Fruit fly (Drosophila melanogaster) whole organism, embryonic: Measurements from ENCODE around the gene CG10365.

ENCODE experiments used
- Atf-2 ChIP-seq: fragments of 200-800 bp; sonication (Bioruptor generic); optimal IDR thresholded peaks from 2 replicates; lab custom pipeline; 2016; ENCODE audit warnings: missing biosample characterization, missing genetic modification characterization
- Atf3 ChIP-seq: fragments of 200-800 bp; sonication (Bioruptor generic); optimal IDR thresholded peaks from 3 replicates; lab custom pipeline; 2016; ENCODE audit warnings: missing biosample characterization, missing genetic modification characterization
- B-H2 ChIP-seq: fragments of 200-800 bp; sonication (Bioruptor generic); optimal IDR thresholded peaks from 2 replicates; lab custom pipeline; 2018; ENCODE audit warnings: missing biosample characterization, mild to moderate bottlenecking, missing genetic modification characterization
- CG1024 ChIP-seq: fragments of 200-800 bp; sonication (Bioruptor generic); IDR thresholded peaks from 2 replicates; pipeline ENCODE4 v1.3.6; 2022; ENCODE audit warnings: missing biosample characterization, missing genetic modification characterization
- CG11504 ChIP-seq: fragments of 200-800 bp; sonication (Bioruptor generic); optimal IDR thresholded peaks from 3 replicates; lab custom pipeline; 2019; ENCODE audit warnings: missing biosample characterization, mild to moderate bottlenecking, missing genetic modification characterization, moderate library complexity
- CG13424 ChIP-seq: fragments of 200-800 bp; sonication (Bioruptor generic); optimal IDR thresholded peaks from 2 replicates; lab custom pipeline; 2019; ENCODE audit warnings: missing biosample characterization, mild to moderate bottlenecking, missing genetic modification characterization, moderate library complexity
- CG15696 ChIP-seq: fragments of 200-800 bp; sonication (Bioruptor generic); optimal IDR thresholded peaks from 2 replicates; lab custom pipeline; 2019; ENCODE audit warnings: missing biosample characterization, mild to moderate bottlenecking, missing genetic modification characterization, moderate library complexity
- CG1602 ChIP-seq: fragments of 200-800 bp; sonication (Bioruptor generic); optimal IDR thresholded peaks from 3 replicates; lab custom pipeline; 2016; ENCODE audit warnings: missing biosample characterization, missing genetic modification characterization
- CG17361 ChIP-seq: fragments of 200-800 bp; sonication (Bioruptor generic); IDR thresholded peaks from 3 replicates; pipeline ENCODE4 v1.3.6; 2022; ENCODE audit warnings: missing biosample characterization, missing genetic modification characterization
- CG17802 ChIP-seq: fragments of 200-800 bp; sonication (Bioruptor generic); optimal IDR thresholded peaks from 2 replicates; lab custom pipeline; 2018; ENCODE audit warnings: missing biosample characterization, mild to moderate bottlenecking, missing genetic modification characterization, moderate library complexity
- CG17912 ChIP-seq: fragments of 200-800 bp; sonication (Bioruptor generic); optimal IDR thresholded peaks from 2 replicates; lab custom pipeline; 2018; ENCODE audit warnings: missing biosample characterization, mild to moderate bottlenecking, missing genetic modification characterization
- CG1792 ChIP-seq: fragments of 200-800 bp; sonication (Bioruptor generic); optimal IDR thresholded peaks from 2 replicates; lab custom pipeline; 2016; ENCODE audit warnings: missing biosample characterization, missing genetic modification characterization
- CG18599 ChIP-seq: fragments of 200-800 bp; sonication (Bioruptor generic); optimal IDR thresholded peaks from 3 replicates; lab custom pipeline; 2017; ENCODE audit warnings: missing biosample characterization, missing genetic modification characterization, mild to moderate bottlenecking, moderate library complexity, missing genetic modification reagents
- CG18764 ChIP-seq: fragments of 200-800 bp; sonication (Bioruptor generic); optimal IDR thresholded peaks from 3 replicates; lab custom pipeline; 2016; ENCODE audit warnings: missing biosample characterization, missing genetic modification characterization
- CG2678 ChIP-seq: fragments of 200-800 bp; sonication (Bioruptor generic); optimal IDR thresholded peaks from 3 replicates; lab custom pipeline; 2019; ENCODE audit warnings: missing biosample characterization, mild to moderate bottlenecking, missing genetic modification characterization, moderate library complexity
- CG3281 ChIP-seq: fragments of 200-800 bp; sonication (Bioruptor generic); optimal IDR thresholded peaks from 3 replicates; lab custom pipeline; 2017; ENCODE audit warnings: missing biosample characterization, mild to moderate bottlenecking, missing genetic modification characterization
- CG4617 ChIP-seq: fragments of 200-800 bp; sonication (Bioruptor generic); optimal IDR thresholded peaks from 3 replicates; lab custom pipeline; 2016; ENCODE audit warnings: missing biosample characterization, missing genetic modification characterization, borderline replicate concordance
- CG6175 ChIP-seq: fragments of 200-800 bp; sonication (Bioruptor generic); IDR thresholded peaks from 3 replicates; pipeline ENCODE4 v1.3.6; 2022; ENCODE audit warnings: missing biosample characterization, missing genetic modification characterization
- CG6272 ChIP-seq: fragments of 200-800 bp; sonication (Bioruptor generic); IDR thresholded peaks from 2 replicates; pipeline ENCODE4 v1.3.6; 2022; ENCODE audit warnings: missing biosample characterization, missing genetic modification characterization
- CG7556 ChIP-seq: fragments of 200-800 bp; sonication (Bioruptor generic); optimal IDR thresholded peaks from 2 replicates; lab custom pipeline; 2017; ENCODE audit warnings: missing biosample characterization, mild to moderate bottlenecking, missing genetic modification characterization
- CG9215 ChIP-seq: fragments of 200-800 bp; sonication (Bioruptor generic); IDR thresholded peaks from 2 replicates; pipeline ENCODE4 v1.3.6; 2022; ENCODE audit warnings: missing biosample characterization, missing genetic modification characterization
- Dad ChIP-seq: fragments of 200-800 bp; sonication (Bioruptor generic); optimal IDR thresholded peaks from 3 replicates; lab custom pipeline; 2016; ENCODE audit warnings: missing biosample characterization, missing genetic modification characterization
- E2f1 ChIP-seq: fragments of 200-800 bp; sonication (Bioruptor generic); IDR thresholded peaks from 2 replicates; pipeline ENCODE4 v1.3.6; 2022; ENCODE audit warnings: missing biosample characterization, missing genetic modification characterization
- H15 ChIP-seq: fragments of 200-800 bp; sonication (Bioruptor generic); IDR thresholded peaks from 3 replicates; pipeline ENCODE4 v1.3.6; 2022; ENCODE audit warnings: missing biosample characterization, missing genetic modification characterization
- HmgD ChIP-seq: fragments of 200-800 bp; sonication (Bioruptor generic); optimal IDR thresholded peaks from 3 replicates; lab custom pipeline; 2016; ENCODE audit warnings: missing biosample characterization, missing genetic modification characterization
- Hmr ChIP-seq: fragments of 200-800 bp; sonication (Bioruptor generic); optimal IDR thresholded peaks from 3 replicates; lab custom pipeline; 2017; ENCODE audit warnings: mild to moderate bottlenecking, missing biosample characterization, missing genetic modification reagents, missing genetic modification characterization
- Hr3 ChIP-seq: fragments of 200-800 bp; sonication (Bioruptor generic); optimal IDR thresholded peaks from 3 replicates; lab custom pipeline; 2016; ENCODE audit warnings: missing biosample characterization, missing genetic modification characterization
- Kr ChIP-seq: fragments of 200-800 bp; sonication (Bioruptor generic); optimal IDR thresholded peaks from 2 replicates; lab custom pipeline; 2017; ENCODE audit warnings: missing biosample characterization, mild to moderate bottlenecking, missing genetic modification characterization
- MTF-1 ChIP-seq: fragments of 200-800 bp; sonication (Bioruptor generic); optimal IDR thresholded peaks from 2 replicates; lab custom pipeline; 2018; ENCODE audit warnings: missing biosample characterization, mild to moderate bottlenecking, missing genetic modification characterization, borderline replicate concordance
- Myb ChIP-seq: fragments of 200-800 bp; sonication (Bioruptor generic); optimal IDR thresholded peaks from 2 replicates; lab custom pipeline; 2016; ENCODE audit warnings: missing biosample characterization, missing genetic modification characterization
- NfI ChIP-seq: fragments of 200-800 bp; sonication (Bioruptor generic); optimal IDR thresholded peaks from 3 replicates; lab custom pipeline; 2018; ENCODE audit warnings: missing biosample characterization, mild to moderate bottlenecking, missing genetic modification characterization, moderate library complexity
- Oaz ChIP-seq: fragments of 200-800 bp; sonication (Bioruptor generic); IDR thresholded peaks from 2 replicates; pipeline ENCODE4 v1.3.6; 2022; ENCODE audit warnings: missing biosample characterization, missing genetic modification characterization
- abd-A ChIP-seq: fragments of 200-800 bp; sonication (Bioruptor generic); optimal IDR thresholded peaks from 3 replicates; lab custom pipeline; 2019; ENCODE audit warnings: missing biosample characterization, mild to moderate bottlenecking, missing genetic modification characterization, moderate library complexity
- cg ChIP-seq: fragments of 200-800 bp; sonication (Bioruptor generic); optimal IDR thresholded peaks from 3 replicates; lab custom pipeline; 2019; ENCODE audit warnings: missing biosample characterization, mild to moderate bottlenecking, missing genetic modification characterization, moderate library complexity
- croc ChIP-seq: fragments of 200-800 bp; sonication (Bioruptor generic); conservative IDR thresholded peaks from 3 replicates; pipeline ENCODE4 v1.3.6; 2022; ENCODE audit warnings: missing biosample characterization, missing genetic modification characterization
- ewg ChIP-seq: fragments of 200-800 bp; sonication (Bioruptor generic); optimal IDR thresholded peaks from 3 replicates; lab custom pipeline; 2017; ENCODE audit warnings: mild to moderate bottlenecking, missing biosample characterization, missing genetic modification reagents, missing genetic modification characterization
- fd102C ChIP-seq: fragments of 200-800 bp; sonication (Bioruptor generic); optimal IDR thresholded peaks from 2 replicates; lab custom pipeline; 2018; ENCODE audit warnings: missing biosample characterization, mild to moderate bottlenecking, missing genetic modification characterization, moderate library complexity
- fd3F ChIP-seq: fragments of 200-800 bp; sonication (Bioruptor generic); optimal IDR thresholded peaks from 2 replicates; lab custom pipeline; 2018; ENCODE audit warnings: missing biosample characterization, mild to moderate bottlenecking, missing genetic modification characterization, moderate library complexity
- fd64A ChIP-seq: fragments of 200-800 bp; sonication (Bioruptor generic); optimal IDR thresholded peaks from 3 replicates; lab custom pipeline; 2018; ENCODE audit warnings: missing biosample characterization, mild to moderate bottlenecking, missing genetic modification characterization
- fd96Cb ChIP-seq: fragments of 200-800 bp; sonication (Bioruptor generic); optimal IDR thresholded peaks from 2 replicates; lab custom pipeline; 2018; ENCODE audit warnings: missing biosample characterization, mild to moderate bottlenecking, missing genetic modification characterization, moderate library complexity
- fru ChIP-seq: fragments of >200 bp; optimal IDR thresholded peaks from 2 replicates; lab custom pipeline; 2017
- gsb-n ChIP-seq: fragments of 200-800 bp; sonication (Bioruptor generic); optimal IDR thresholded peaks from 3 replicates; lab custom pipeline; 2018; ENCODE audit warnings: missing biosample characterization, mild to moderate bottlenecking, missing genetic modification characterization
- ham ChIP-seq: fragments of 200-800 bp; sonication (Bioruptor generic); IDR thresholded peaks from 2 replicates; pipeline ENCODE4 v1.3.6; 2022; ENCODE audit warnings: missing biosample characterization, missing genetic modification characterization
- mam ChIP-seq: fragments of 200-800 bp; sonication (Bioruptor generic); optimal IDR thresholded peaks from 3 replicates; lab custom pipeline; 2016; ENCODE audit warnings: missing biosample characterization, missing genetic modification characterization
- mirr ChIP-seq: fragments of 200-800 bp; sonication (Bioruptor generic); optimal IDR thresholded peaks from 3 replicates; lab custom pipeline; 2018; ENCODE audit warnings: missing biosample characterization, mild to moderate bottlenecking, missing genetic modification characterization
- oc ChIP-seq: fragments of 200-800 bp; sonication (Bioruptor generic); optimal IDR thresholded peaks from 2 replicates; lab custom pipeline; 2018; ENCODE audit warnings: missing biosample characterization, mild to moderate bottlenecking, missing genetic modification characterization, moderate library complexity
- pb ChIP-seq: fragments of 200-800 bp; sonication (Bioruptor generic); optimal IDR thresholded peaks from 3 replicates; lab custom pipeline; 2016; ENCODE audit warnings: missing biosample characterization, missing genetic modification characterization
- peb ChIP-seq: fragments of 200-800 bp; sonication (Bioruptor generic); IDR thresholded peaks from 2 replicates; pipeline ENCODE4 v1.3.6; 2022; ENCODE audit warnings: missing biosample characterization, missing genetic modification characterization
- schlank ChIP-seq: fragments of 200-800 bp; sonication (Bioruptor generic); optimal IDR thresholded peaks from 2 replicates; lab custom pipeline; 2018; ENCODE audit warnings: missing biosample characterization, mild to moderate bottlenecking, missing genetic modification characterization
- ssp ChIP-seq: fragments of 200-800 bp; sonication (Bioruptor generic); IDR thresholded peaks from 2 replicates; pipeline ENCODE4 v1.3.6; 2022; ENCODE audit warnings: missing biosample characterization, missing genetic modification characterization
- vfl ChIP-seq: fragments of 200-800 bp; sonication (Bioruptor generic); optimal IDR thresholded peaks from 2 replicates; lab custom pipeline; 2016; ENCODE audit warnings: missing biosample characterization, missing genetic modification characterization

The CG10365 gene

DNA sequence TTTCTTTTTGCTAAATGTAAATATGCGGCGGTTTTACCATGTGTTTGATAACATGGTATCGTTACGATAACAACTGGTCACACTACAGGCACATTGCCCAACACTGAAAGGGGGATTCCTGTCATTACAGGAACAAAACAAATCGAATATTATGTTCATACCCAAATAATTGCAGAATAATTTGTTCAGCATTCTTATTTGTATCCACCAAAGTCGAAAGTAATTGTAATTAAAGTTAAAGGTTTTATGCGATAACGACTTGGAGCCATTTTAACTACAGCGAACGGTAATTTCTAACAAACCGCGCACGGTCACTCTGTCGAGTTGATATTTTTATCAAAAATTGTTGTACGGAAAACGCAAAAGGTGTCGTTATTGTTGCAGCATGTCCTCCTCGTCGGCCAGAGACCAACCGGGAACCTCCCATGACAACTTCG is 44.3 kb downstream of the CG10365 start, which contains the start of the genes CG10214 and CG10375 (continued):
- TF ChIP-seq Dad (GFP tag; lab: Kevin White, UChicago) (peak; percentile 77), CG11504 (tag; lab: Kevin White, UChicago) (no peak), CG15696 (tag; lab: Kevin White, UChicago) (peak; percentile 52), CG6272 (0 out of 2 replicates have a peak, but pooled peaks have one; percentile 27), HmgD (peak; percentile 86), vfl (peak; percentile 69), Atf-2 (peak; percentile 10), CG17802 (tag; lab: Kevin White, UChicago) (peak; percentile 35), Myb (GFP tag; lab: Kevin White, UChicago) (peak; percentile 85), fd96Cb (tag; lab: Kevin White, UChicago) (peak; percentile 26), CG7556 (GFP tag; lab: Kevin White, UChicago) (peak; percentile 58), CG17361 (peak; percentile 79), oc (tag; lab: Kevin White, UChicago) (no peak), Atf3 (GFP tag; lab: Kevin White, UChicago) (peak; percentile 48), croc (GFP tag; lab: Robert Waterston, UW) (no peak), Hr3 (GFP tag; lab: Kevin White, UChicago) (peak; percentile 68), mam (GFP tag; lab: Kevin White, UChicago) (peak; percentile 87), CG1792 (GFP tag; lab: Kevin White, UChicago) (peak; percentile 79), ham (no peak), schlank (tag; lab: Kevin White, UChicago) (peak; percentile 30), abd-A (tag; lab: Kevin White, UChicago) (no peak), E2f1 (GFP tag; lab: Robert Waterston, UW) (peak; percentile 71), CG6175 (GFP tag; lab: Robert Waterston, UW) (no peak), fd3F (peak; percentile 42), MTF-1 (GFP tag; lab: Kevin White, UChicago) (no peak), peb (GFP tag; lab: Robert Waterston, UW) (no peak), pb (GFP tag; lab: Kevin White, UChicago) (peak; percentile 55), cg (GFP tag; lab: Kevin White, UChicago) (no peak), ssp (GFP tag; lab: Robert Waterston, UW) (peak; percentile 51; the same call in 1 of the 2 replicates), NfI (GFP tag; lab: Kevin White, UChicago) (peak; percentile 66), fd64A (GFP tag; lab: Kevin White, UChicago) (no peak), CG2678 (peak; percentile 74), CG18764 (GFP tag; lab: Kevin White, UChicago) (peak; percentile 73), fru (no peak), CG3281 (GFP tag; lab: Kevin White, UChicago) (peak; percentile 70), mirr (GFP tag; lab: Kevin White, UChicago) (peak; percentile 57), CG4617 (GFP tag; lab: Kevin White, UChicago) (peak; percentile 95), ewg (peak; percentile 68), gsb-n (tag; lab: Kevin White, UChicago) (peak; percentile 50), Hmr (GFP tag; lab: Kevin White, UChicago) (peak; percentile 83), B-H2 (GFP tag; lab: Kevin White, UChicago) (peak; percentile 53), CG18599 (GFP tag; lab: Kevin White, UChicago) (peak; percentile 78), Kr (GFP tag; lab: Kevin White, UChicago) (no peak), fd102C (GFP tag; lab: Kevin White, UChicago) (peak; percentile 15), CG9215 (GFP tag; lab: Robert Waterston, UW) (peak; percentile 57; the same call in 1 of the 2 replicates), Oaz (no peak), CG1602 (GFP tag; lab: Kevin White, UChicago) (peak; percentile 72), H15 (no peak), CG1024 (GFP tag; lab: Robert Waterston, UW) (no peak), CG17912 (GFP tag; lab: Kevin White, UChicago) (peak; percentile 8), CG13424 (peak; percentile 68)
